In genomic region chrIII:1413890-1414613, ce11 we compare ENCODE assay signal across 5 worm cellular contexts.
TF ChIP-seq lines count a peak whose summit lies in the region.

Y82E9BR.14 (minus strand) TSS chrIII:1414116.

TF ChIP-seq in whole organism, L2 larva, 48 proteins besides CTCF, POLR2A, EP300 and RAD21:
- TF ChIP-seq fos-1 (tag; optimal IDR thresholded peaks at IDR 0.05; lab: Kevin White, UChicago) (peak; percentile 66), snpc-4 (tag; optimal IDR thresholded peaks at IDR 0.05; lab: Kevin White, UChicago) (no peak)

TF ChIP-seq in whole organism, L3 larva, 47 proteins besides CTCF, POLR2A, EP300 and RAD21:
- TF ChIP-seq nhr-67 (tag; optimal IDR thresholded peaks at IDR 0.05; lab: Kevin White, UChicago) (no peak), elt-2 (tag; optimal IDR thresholded peaks at IDR 0.05; lab: Kevin White, UChicago) (peak; percentile 45), nhr-28 (tag; optimal IDR thresholded peaks at IDR 0.05; lab: Kevin White, UChicago) (no peak), egl-5 (tag; optimal IDR thresholded peaks at IDR 0.05; lab: Kevin White, UChicago) (no peak), pqm-1 (tag; optimal IDR thresholded peaks at IDR 0.05; lab: Kevin White, UChicago) (peak; percentile 19)

TF ChIP-seq in whole organism, L4 larva, 104 proteins besides CTCF, POLR2A, EP300 and RAD21 (continues in another document):
- TF ChIP-seq unc-130 (GFP tag; optimal IDR thresholded peaks at IDR 0.05; lab: Kevin White, UChicago) (no peak), daf-12 (tag; optimal IDR thresholded peaks at IDR 0.05; lab: Kevin White, UChicago) (no peak), arid-1 (GFP tag; conservative IDR thresholded peaks at IDR 0.05; lab: Robert Waterston, UW) (no peak; the same call in 1 of the 2 replicates), ceh-44 (GFP tag; IDR thresholded peaks at IDR 0.05; lab: Robert Waterston, UW) (no peak), zfp-2 (tag; optimal IDR thresholded peaks at IDR 0.05; lab: Kevin White, UChicago) (no peak), mxl-2 (GFP tag; conservative IDR thresholded peaks at IDR 0.05; lab: Robert Waterston, UW) (no peak), nhr-28 (tag; optimal IDR thresholded peaks at IDR 0.05; lab: Kevin White, UChicago) (peak; percentile 20), dmd-6 (GFP tag; IDR thresholded peaks at IDR 0.05; lab: Robert Waterston, UW) (no peak), ctbp-1 (GFP tag; IDR thresholded peaks at IDR 0.05; lab: Robert Waterston, UW) (no peak), madf-5 (GFP tag; IDR thresholded peaks at IDR 0.05; lab: Robert Waterston, UW) (no peak), ztf-7 (tag; optimal IDR thresholded peaks at IDR 0.05; lab: Kevin White, UChicago) (no peak), ceh-28 (tag; optimal IDR thresholded peaks at IDR 0.05; lab: Kevin White, UChicago) (no peak), lin-38 (GFP tag; IDR thresholded peaks at IDR 0.05; lab: Robert Waterston, UW) (no peak), sdz-12 (GFP tag; optimal IDR thresholded peaks at IDR 0.05; lab: Kevin White, UChicago) (no peak), set-16 (GFP tag; IDR thresholded peaks at IDR 0.05; lab: Robert Waterston, UW) (no peak), fkh-10 (GFP tag; optimal IDR thresholded peaks at IDR 0.05; lab: Kevin White, UChicago) (no peak), zip-11 (GFP tag; IDR thresholded peaks at IDR 0.05; lab: Robert Waterston, UW) (no peak), nhr-6 (tag; optimal IDR thresholded peaks at IDR 0.05; lab: Kevin White, UChicago) (no peak), snpc-4 (tag; optimal IDR thresholded peaks at IDR 0.05; lab: Kevin White, UChicago) (no peak), ZK546.5 (tag; optimal IDR thresholded peaks at IDR 0.05; lab: Kevin White, UChicago) (no peak), pha-4 (GFP tag; IDR thresholded peaks at IDR 0.05; lab: Robert Waterston, UW) (no peak), pha-4 (tag; optimal IDR thresholded peaks at IDR 0.05; lab: Kevin White, UChicago) (no peak), nhr-41 (GFP tag; IDR thresholded peaks at IDR 0.05; lab: Robert Waterston, UW) (no peak), ceh-82 (tag; optimal IDR thresholded peaks at IDR 0.05; lab: Kevin White, UChicago) (no peak), lir-3 (tag; optimal IDR thresholded peaks at IDR 0.05; lab: Kevin White, UChicago) (no peak), pqm-1 (tag; optimal IDR thresholded peaks at IDR 0.05; lab: Kevin White, UChicago) (peak; percentile 66), dmd-8 (GFP tag; IDR thresholded peaks at IDR 0.05; lab: Robert Waterston, UW) (no peak), mxl-3 (GFP tag; optimal IDR thresholded peaks at IDR 0.05; lab: Kevin White, UChicago) (no peak), dmd-9 (GFP tag; IDR thresholded peaks at IDR 0.05; lab: Robert Waterston, UW) (no peak), lin-1 (GFP tag; IDR thresholded peaks at IDR 0.05; lab: Robert Waterston, UW) (no peak)

TF ChIP-seq in whole organism, mixed stage, embryonic, 35 proteins besides CTCF, POLR2A, EP300 and RAD21:
- no peak for TF ChIP-seq nhr-12 (tag; optimal IDR thresholded peaks at IDR 0.05; lab: Kevin White, UChicago)
- TF ChIP-seq zip-8 (tag; optimal IDR thresholded peaks at IDR 0.05; lab: Kevin White, UChicago): peak; percentile 74

TF ChIP-seq in whole organism, young adult, 124 proteins besides CTCF, POLR2A, EP300 and RAD21:
- TF ChIP-seq snpc-4 (GFP tag; optimal IDR thresholded peaks at IDR 0.05; lab: Kevin White, UChicago): no peak
- TF ChIP-seq snpc-4 (tag; optimal IDR thresholded peaks at IDR 0.05; lab: Kevin White, UChicago): no peak
- no peak for TF ChIP-seq hlh-26 (GFP tag; conservative IDR thresholded peaks at IDR 0.05; lab: Robert Waterston, UW)
- peak; percentile 53 for TF ChIP-seq nhr-80 (tag; optimal IDR thresholded peaks at IDR 0.05; lab: Kevin White, UChicago)
- TF ChIP-seq madf-3 (GFP tag; IDR thresholded peaks at IDR 0.05; lab: Robert Waterston, UW): peak; percentile 85
- TF ChIP-seq F10E7.11 (tag; optimal IDR thresholded peaks at IDR 0.05; lab: Kevin White, UChicago): no peak
- TF ChIP-seq Y53F4B.3 (GFP tag; IDR thresholded peaks at IDR 0.05; lab: Robert Waterston, UW): no peak
- no peak for TF ChIP-seq F57C9.4 (tag; optimal IDR thresholded peaks at IDR 0.05; lab: Kevin White, UChicago)
- TF ChIP-seq madf-10 (tag; optimal IDR thresholded peaks at IDR 0.05; lab: Kevin White, UChicago): no peak
- 0 out of 2 replicates have a peak, but pooled peaks have one; percentile 9 for TF ChIP-seq hmg-1.2 (GFP tag; IDR thresholded peaks at IDR 0.05; lab: Robert Waterston, UW)
- no peak for TF ChIP-seq B0261.1 (tag; optimal IDR thresholded peaks at IDR 0.05; lab: Kevin White, UChicago)
- no peak for TF ChIP-seq attf-5 (GFP tag; optimal IDR thresholded peaks at IDR 0.05; lab: Kevin White, UChicago)
- no peak for TF ChIP-seq ceh-58 (GFP tag; IDR thresholded peaks at IDR 0.05; lab: Robert Waterston, UW)
- no peak for TF ChIP-seq egrh-3 (GFP tag; IDR thresholded peaks at IDR 0.05; lab: Robert Waterston, UW)
- peak; percentile 74 for TF ChIP-seq atf-7 (tag; optimal IDR thresholded peaks at IDR 0.05; lab: Kevin White, UChicago)
- TF ChIP-seq F49E8.2 (tag; optimal IDR thresholded peaks at IDR 0.05; lab: Kevin White, UChicago; ENCODE audit: insufficient read depth): no peak
- TF ChIP-seq hsf-1 (GFP tag; IDR thresholded peaks at IDR 0.05; lab: Robert Waterston, UW): peak; percentile 42
- no peak for TF ChIP-seq zim-3 (tag; optimal IDR thresholded peaks at IDR 0.05; lab: Kevin White, UChicago)
- TF ChIP-seq T26A5.8 (tag; optimal IDR thresholded peaks at IDR 0.05; lab: Kevin White, UChicago): peak; percentile 10
- no peak for TF ChIP-seq pha-4 (tag; optimal IDR thresholded peaks at IDR 0.05; lab: Kevin White, UChicago)
- TF ChIP-seq xnd-1 (tag; optimal IDR thresholded peaks at IDR 0.05; lab: Kevin White, UChicago): no peak
